Worm (Caenorhabditis elegans) whole organism, young adult: ENCODE data around the gene flp-5.
A peak's percentile ranks its signal among the peaks of the same experiment; 100 is the strongest.

Experiments
- B0261.1 ChIP-seq: sonication (generic microtip); optimal IDR thresholded peaks from 2 replicates; lab custom pipeline; 2016; ENCODE audit warnings: mild to moderate bottlenecking, missing genetic modification characterization, moderate library complexity, missing compliant biosample characterization
- F57A8.1 ChIP-seq: fragments of 200-800 bp; sonication (Bioruptor generic); optimal IDR thresholded peaks from 2 replicates; lab custom pipeline; 2018; ENCODE audit warnings: mild to moderate bottlenecking, missing genetic modification characterization, moderate library complexity, missing compliant biosample characterization
- Y79H2A.3 ChIP-seq: fragments of 200-800 bp; sonication (Bioruptor generic); conservative IDR thresholded peaks from 2 replicates; pipeline ENCODE4 v1.3.6; 2022; ENCODE audit warnings: missing genetic modification reagents, missing genetic modification characterization, missing compliant biosample characterization
- atf-7 ChIP-seq: sonication (generic microtip); optimal IDR thresholded peaks from 2 replicates; lab custom pipeline; 2017; ENCODE audit warnings: mild to moderate bottlenecking, missing genetic modification characterization, missing compliant biosample characterization
- chd-7 ChIP-seq: sonication (generic microtip); optimal IDR thresholded peaks from 2 replicates; lab custom pipeline; 2016; ENCODE audit warnings: mild to moderate bottlenecking, missing genetic modification characterization, moderate library complexity, missing compliant biosample characterization
- die-1 ChIP-seq: sonication (generic microtip); optimal IDR thresholded peaks from 2 replicates; lab custom pipeline; 2016; ENCODE audit warnings: missing genotype, mild to moderate bottlenecking, missing genetic modification characterization, missing compliant biosample characterization
- dpff-1 ChIP-seq: sonication (generic microtip); optimal IDR thresholded peaks from 2 replicates; lab custom pipeline; 2017; ENCODE audit warnings: mild to moderate bottlenecking, missing genetic modification characterization, missing compliant biosample characterization
- dpl-1 ChIP-seq: fragments of 150-350 bp; optimal IDR thresholded peaks from 2 replicates; lab custom pipeline; 2014; ENCODE audit warnings: missing biosample characterization, missing genetic modification reagents, missing genetic modification characterization
- hmg-1.2 ChIP-seq: fragments of 200-800 bp; sonication (Bioruptor generic); IDR thresholded peaks from 2 replicates; pipeline ENCODE4 v1.3.6; 2022; ENCODE audit warnings: missing genetic modification reagents, missing genetic modification characterization, missing compliant biosample characterization
- let-526 ChIP-seq: fragments of 200-800 bp; sonication (Bioruptor generic); IDR thresholded peaks from 2 replicates; pipeline ENCODE4 v1.3.6; 2022; ENCODE audit warnings: missing genetic modification reagents, missing genetic modification characterization, missing compliant biosample characterization
- mel-28 ChIP-seq: sonication (generic microtip); optimal IDR thresholded peaks from 2 replicates; lab custom pipeline; 2016; ENCODE audit warnings: borderline replicate concordance, mild to moderate bottlenecking, missing genetic modification characterization, missing compliant biosample characterization
- repo-1 ChIP-seq: sonication (generic microtip); optimal IDR thresholded peaks from 2 replicates; lab custom pipeline; 2017; ENCODE audit warnings: mild to moderate bottlenecking, missing genetic modification characterization, missing compliant biosample characterization
- rpc-1 ChIP-seq, 2 experiments: fragments of 150-350 bp in 1 of 2; sonication (generic microtip) in 1 of 2; optimal IDR thresholded peaks; 2 replicates each; lab custom pipeline; 2014 to 2018; ENCODE audit warnings: missing biosample characterization in 1 of 2, missing genetic modification characterization in 1 of 2, missing genetic modification reagents in 1 of 2, missing genotype in 1 of 2
- sptf-2 ChIP-seq: fragments of 200-800 bp; sonication (Bioruptor generic); optimal IDR thresholded peaks from 2 replicates; lab custom pipeline; 2018; ENCODE audit warnings: mild to moderate bottlenecking, missing genetic modification characterization, missing compliant biosample characterization
- tbp1 ChIP-seq: fragments of 200-800 bp; sonication (Bioruptor generic); optimal IDR thresholded peaks from 2 replicates; lab custom pipeline; 2018; ENCODE audit warnings: mild to moderate bottlenecking, missing genetic modification characterization, missing compliant biosample characterization
- zfh-2 ChIP-seq: fragments of 200-800 bp; sonication (Bioruptor generic); conservative IDR thresholded peaks from 2 replicates; pipeline ENCODE4 v1.3.6; 2022; ENCODE audit warnings: missing genetic modification reagents, missing genetic modification characterization, missing compliant biosample characterization

flp-5 gene

ce11 chrX:8570997-8571517, 43.0 kb downstream of the flp-5 start, which contains the start of gene jmjd-3.1:
jmjd-3.1 (plus strand) TSS chrX:8571047.
- no peak for TF ChIP-seq rpc-1 (optimal IDR thresholded peaks at IDR 0.05; lab: Kevin White, UChicago)
- TF ChIP-seq rpc-1 (tag; optimal IDR thresholded peaks at IDR 0.05; lab: Kevin White, UChicago), result no peak
- TF ChIP-seq hmg-1.2 (GFP tag; lab: Robert Waterston, UW), result no peak
- no peak for TF ChIP-seq F57A8.1 (GFP tag; lab: Kevin White, UChicago)
- TF ChIP-seq zfh-2 (GFP tag; lab: Robert Waterston, UW), result no peak
- TF ChIP-seq dpl-1 (GFP tag; lab: Kevin White, UChicago), result no peak
- no peak for TF ChIP-seq repo-1 (tag; lab: Kevin White, UChicago)
- no peak for TF ChIP-seq atf-7 (tag; lab: Kevin White, UChicago)

ce11 chrX:8577824-8578223, 49.8 kb downstream of the flp-5 start:
- TF ChIP-seq rpc-1 (optimal IDR thresholded peaks at IDR 0.05; lab: Kevin White, UChicago), result peak; percentile 45
- peak; percentile 69 for TF ChIP-seq rpc-1 (tag; optimal IDR thresholded peaks at IDR 0.05; lab: Kevin White, UChicago)
- peak; percentile 56 for TF ChIP-seq B0261.1 (tag; lab: Kevin White, UChicago)
- TF ChIP-seq tbp1, result peak; percentile 82
- peak; percentile 7 for TF ChIP-seq die-1

- TF ChIP-seq B0261.1 (tag; lab: Kevin White, UChicago) (no peak), chd-7 (tag; lab: Kevin White, UChicago) (no peak), mel-28 (tag; lab: Kevin White, UChicago) (no peak), dpff-1 (no peak), Y79H2A.3 (GFP tag; lab: Robert Waterston, UW) (no peak), sptf-2 (no peak), let-526 (GFP tag; lab: Robert Waterston, UW) (no peak)
- TF ChIP-seq, all 124 proteins: peak for 0
Measured at ce11 chrX:8580217-8580616, 52.2 kb downstream of the flp-5 start, which contains the start of gene F18E9.4. F18E9.4 (plus strand) TSS chrX:8580517.
